Worm (Caenorhabditis elegans) whole organism, young adult: ENCODE data around the gene ZC204.12.

Experiments
- ceh-40 ChIP-seq: fragments of 200-800 bp; sonication (Bioruptor generic); IDR thresholded peaks from 2 replicates; pipeline ENCODE4 v1.3.6; 2022; ENCODE audit warnings: missing genetic modification characterization, missing compliant biosample characterization
- nhr-27 ChIP-seq: fragments of 200-800 bp; sonication (Bioruptor generic); optimal IDR thresholded peaks from 2 replicates; lab custom pipeline; 2018; ENCODE audit warnings: mild to moderate bottlenecking, missing genetic modification characterization, moderate library complexity, missing compliant biosample characterization

DNA sequence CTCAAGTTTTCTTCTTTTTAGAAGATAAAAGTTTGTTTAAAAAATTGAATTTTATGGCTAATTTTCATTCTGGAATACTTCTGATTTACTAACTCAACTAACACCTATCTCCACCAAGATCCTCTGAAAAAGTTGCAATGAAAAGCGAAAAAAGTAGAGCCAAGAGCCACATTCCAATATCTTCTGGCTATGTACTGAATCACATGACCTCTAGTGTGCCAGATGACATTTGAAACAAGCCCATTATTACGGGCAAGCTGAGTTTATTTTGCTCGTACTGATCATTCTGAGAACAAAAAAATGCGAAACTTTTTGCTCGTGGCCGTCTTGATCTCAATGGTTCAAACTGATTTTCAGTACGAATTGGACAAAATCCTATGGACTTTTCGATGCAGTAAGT is 22.0 kb upstream of the ZC204.12 start, which contains the start of gene irld-36:
- no peak for TF ChIP-seq ceh-40 (GFP tag; lab: Robert Waterston, UW)
- no peak for TF ChIP-seq nhr-27
